Fruit fly (Drosophila melanogaster): ENCODE measurements around the gene CG43702.
A peak's percentile ranks its signal among the peaks of the same experiment; 100 is the strongest.

Gene CG43702

DNA sequence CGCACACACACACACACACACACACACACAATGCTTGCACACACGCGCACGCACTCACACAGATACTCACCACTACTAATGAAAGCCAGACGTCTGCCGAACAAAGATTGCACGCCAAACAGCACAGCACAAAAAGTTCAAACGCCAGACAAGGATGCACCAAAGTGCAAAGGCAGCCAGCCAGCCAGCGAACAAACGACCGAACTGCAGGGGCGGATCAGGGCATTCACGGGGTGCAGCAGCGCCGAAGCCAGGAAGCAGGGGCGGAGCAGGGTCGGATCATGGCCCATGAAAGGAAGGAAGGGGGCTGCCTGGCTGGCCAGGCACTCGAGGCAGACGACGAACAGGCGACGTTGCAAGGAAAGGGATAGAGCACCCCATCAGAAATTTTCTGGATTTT is 46.0 kb upstream of the CG43702 start (continued):
- TF ChIP-seq CG9705 (GFP tag; optimal IDR thresholded peaks at IDR 0.05) (peak; percentile 10), lola (GFP tag; optimal IDR thresholded peaks at IDR 0.05) (no peak), HLH106 (tag; optimal IDR thresholded peaks at IDR 0.05) (no peak)

DNA sequence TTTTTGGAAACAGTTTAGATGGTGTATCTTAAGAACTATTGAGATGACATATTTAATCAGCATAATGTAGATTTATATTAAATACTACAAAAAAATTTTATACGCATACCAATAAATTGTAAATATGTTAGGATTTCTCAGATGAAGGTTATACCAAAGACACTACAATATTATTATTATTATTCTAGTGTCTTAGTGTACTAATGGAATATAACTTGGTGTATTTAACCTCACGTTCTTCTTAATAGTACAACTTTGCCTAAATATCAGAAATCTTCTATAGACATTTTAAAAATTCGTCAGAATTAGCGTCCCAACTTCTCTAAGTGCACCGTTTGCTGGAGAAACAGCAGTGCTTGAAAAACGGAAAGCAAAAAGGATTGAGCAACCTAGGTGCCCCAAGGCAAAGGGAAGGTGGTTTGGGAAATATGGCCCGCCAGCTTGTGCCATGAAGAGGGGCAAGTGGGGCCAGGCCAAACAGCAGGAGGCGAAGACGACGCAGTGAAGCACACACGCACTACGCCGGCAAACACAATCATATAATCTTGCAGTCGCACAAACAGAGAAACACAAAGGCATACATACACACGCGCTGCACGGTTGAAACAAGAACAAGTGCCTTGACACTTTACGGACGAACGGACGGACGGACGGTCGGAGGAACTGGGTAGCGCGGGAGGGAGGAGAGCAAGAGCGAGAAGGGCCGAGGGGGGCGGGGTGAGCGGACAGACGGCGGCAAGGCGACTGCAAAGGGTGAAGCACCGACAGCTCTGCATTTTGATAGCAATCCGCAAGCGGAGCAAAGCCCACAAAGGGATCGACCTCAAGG is 45.3 kb upstream of the CG43702 start:
- TF ChIP-seq Hr83 (GFP tag; optimal IDR thresholded peaks at IDR 0.05; ENCODE audit: poor library complexity, severe bottlenecking) (no peak), CG9705 (GFP tag; optimal IDR thresholded peaks at IDR 0.05) (no peak), woc (GFP tag; optimal IDR thresholded peaks at IDR 0.05) (peak; percentile 48), sv (GFP tag; optimal IDR thresholded peaks at IDR 0.05) (no peak), N (GFP tag; optimal IDR thresholded peaks at IDR 0.05) (no peak), CG32264 (GFP tag; optimal IDR thresholded peaks at IDR 0.05) (no peak), tai (GFP tag; optimal IDR thresholded peaks at IDR 0.05) (no peak), Hnf4 (GFP tag; optimal IDR thresholded peaks at IDR 0.05) (no peak), ey (GFP tag; optimal IDR thresholded peaks at IDR 0.05) (no peak), HLH106 (tag; optimal IDR thresholded peaks at IDR 0.05) (peak; percentile 43), pan (optimal IDR thresholded peaks at IDR 0.05) (no peak), sage (GFP tag; optimal IDR thresholded peaks at IDR 0.05) (no peak), usp (GFP tag; optimal IDR thresholded peaks at IDR 0.05) (no peak), h (GFP tag; optimal IDR thresholded peaks at IDR 0.05) (peak; percentile 31), dl (GFP tag; optimal IDR thresholded peaks at IDR 0.05; ENCODE audit: insufficient read depth in 1 of 2, partially characterized antibody in 2 of 2) (peak in 1 of 2 experiments; percentile 59), lola (GFP tag; optimal IDR thresholded peaks at IDR 0.05) (no peak), Myc (optimal IDR thresholded peaks at IDR 0.05) (no peak), brk (GFP tag; optimal IDR thresholded peaks at IDR 0.05) (no peak), Hr78 (GFP tag; optimal IDR thresholded peaks at IDR 0.05) (no peak), psq (GFP tag; optimal IDR thresholded peaks at IDR 0.05) (no peak), Sp1 (GFP tag; optimal IDR thresholded peaks at IDR 0.05) (peak; percentile 36), dsf (GFP tag; optimal IDR thresholded peaks at IDR 0.05; ENCODE audit: borderline replicate concordance) (no peak), Dif (GFP tag; optimal IDR thresholded peaks at IDR 0.05; ENCODE audit: partially characterized antibody) (peak; percentile 2), GATAd (GFP tag; optimal IDR thresholded peaks at IDR 0.05) (no peak), Dfd (GFP tag; optimal IDR thresholded peaks at IDR 0.05) (no peak), Abd-B (GFP tag; optimal IDR thresholded peaks at IDR 0.05) (no peak), Vsx2 (GFP tag; optimal IDR thresholded peaks at IDR 0.05; ENCODE audit: partially characterized antibody) (peak; percentile 12), rgr (GFP tag; optimal IDR thresholded peaks at IDR 0.05) (no peak), br (GFP tag; optimal IDR thresholded peaks at IDR 0.05) (no peak), Rel (GFP tag; optimal IDR thresholded peaks at IDR 0.05) (no peak), Rel (tag; optimal IDR thresholded peaks at IDR 0.05) (peak; percentile 87), foxo (GFP tag; optimal IDR thresholded peaks at IDR 0.05) (peak in 1 of 2 experiments; percentile 42), Jra (GFP tag; optimal IDR thresholded peaks at IDR 0.05) (no peak), jim (GFP tag; optimal IDR thresholded peaks at IDR 0.05) (no peak), fru (GFP tag; optimal IDR thresholded peaks at IDR 0.05) (no peak), CrebA (GFP tag; optimal IDR thresholded peaks at IDR 0.05; ENCODE audit: borderline replicate concordance) (no peak), dmrt93B (GFP tag; optimal IDR thresholded peaks at IDR 0.05) (no peak), Mio (GFP tag; optimal IDR thresholded peaks at IDR 0.05) (no peak), OdsH (GFP tag; optimal IDR thresholded peaks at IDR 0.05) (peak; percentile 10)
